Worm (Caenorhabditis elegans) whole organism, L4 larva: ENCODE results near the gene taf-10.

Experiments used
- F10B5.3 ChIP-seq: sonication (generic microtip); optimal IDR thresholded peaks from 2 replicates; lab custom pipeline; 2016; ENCODE audit warnings: mild to moderate bottlenecking, missing genetic modification characterization, missing compliant biosample characterization
- F26F4.8 ChIP-seq: fragments of 200-800 bp; sonication (Bioruptor generic); conservative IDR thresholded peaks from 2 replicates; pipeline ENCODE4 v1.3.6; 2022; ENCODE audit warnings: missing genetic modification characterization, missing compliant biosample characterization
- F44E2.7 ChIP-seq: fragments of 200-800 bp; sonication (Bioruptor generic); IDR thresholded peaks from 2 replicates; pipeline ENCODE4 v2.1.2; 2022; ENCODE audit warnings: missing genetic modification characterization, missing compliant biosample characterization
- R02D3.7 ChIP-seq: fragments of 150-350 bp; sonication (generic microtip); optimal IDR thresholded peaks from 3 replicates; lab custom pipeline; 2014; ENCODE audit warnings: missing biosample characterization, missing genetic modification characterization
- T26A8.4 ChIP-seq: fragments of 200-800 bp; sonication (Bioruptor generic); IDR thresholded peaks from 2 replicates; pipeline ENCODE4 v1.3.6; 2022; ENCODE audit warnings: missing genetic modification characterization, missing compliant biosample characterization
- Y75B8A.6 ChIP-seq: fragments of 200-800 bp; sonication (Bioruptor generic); IDR thresholded peaks from 2 replicates; pipeline ENCODE4 v1.3.6; 2022; ENCODE audit warnings: missing genetic modification reagents, missing genetic modification characterization, missing compliant biosample characterization
- aha-1 ChIP-seq: fragments of 150-350 bp; peaks from one replicate; lab custom pipeline; 2014; ENCODE audit warnings: missing biosample characterization, missing genetic modification characterization
- ama-1 ChIP-seq: fragments of 150-350 bp; optimal IDR thresholded peaks from 2 replicates; lab custom pipeline; 2014; ENCODE audit warnings: inconsistent platforms, mixed read lengths
- arid-1 ChIP-seq: fragments of 200-800 bp; sonication (Bioruptor generic); conservative IDR thresholded peaks from 2 replicates; pipeline ENCODE4 v1.3.6; 2022; ENCODE audit warnings: missing genetic modification reagents, missing genetic modification characterization, missing compliant biosample characterization
- ceh-44 ChIP-seq: fragments of 200-800 bp; sonication (Bioruptor generic); IDR thresholded peaks from 2 replicates; pipeline ENCODE4 v1.3.6; 2022; ENCODE audit warnings: missing genetic modification reagents, missing genetic modification characterization, missing compliant biosample characterization
- ceh-62 ChIP-seq: sonication (generic microtip); optimal IDR thresholded peaks from 2 replicates; lab custom pipeline; 2017; ENCODE audit warnings: missing biosample characterization, missing genetic modification characterization
- daf-16 ChIP-seq, 3 experiments: sonication (generic microtip); optimal IDR thresholded peaks; 2 replicates each; lab custom pipeline; 2016 to 2017; ENCODE audit warnings: missing genetic modification characterization in 3 of 3, missing genetic modification reagents in 3 of 3, mild to moderate bottlenecking in 2 of 3, missing compliant biosample characterization in 2 of 3, missing biosample characterization in 1 of 3, moderate library complexity in 1 of 3
- daf-19 ChIP-seq: fragments of 200-800 bp; sonication (Bioruptor generic); conservative IDR thresholded peaks from 2 replicates; pipeline ENCODE4 v1.3.6; 2022; ENCODE audit warnings: missing genetic modification characterization, missing compliant biosample characterization
- dve-1 ChIP-seq: sonication (generic microtip); optimal IDR thresholded peaks from 2 replicates; lab custom pipeline; 2017; ENCODE audit warnings: antibody characterized with exemption, mild to moderate bottlenecking, missing genetic modification characterization, missing compliant biosample characterization; ENCODE audit not compliant: insufficient read depth
- egl-43 ChIP-seq: fragments of 200-800 bp; sonication (Bioruptor generic); IDR thresholded peaks from 2 replicates; pipeline ENCODE4 v1.3.6; 2022; ENCODE audit warnings: missing genetic modification reagents, missing genetic modification characterization, missing compliant biosample characterization
- fkh-10 ChIP-seq: fragments of 150-350 bp; optimal IDR thresholded peaks from 2 replicates; lab custom pipeline; 2014; ENCODE audit warnings: missing biosample characterization, missing genetic modification reagents, missing genetic modification characterization
- fos-1 ChIP-seq: fragments of 150-350 bp; optimal IDR thresholded peaks from 2 replicates; lab custom pipeline; 2014; ENCODE audit warnings: missing biosample characterization, missing genetic modification characterization
- hlh-11 ChIP-seq: fragments of 200-800 bp; sonication (Bioruptor generic); optimal IDR thresholded peaks from 2 replicates; lab custom pipeline; 2018; ENCODE audit warnings: mild to moderate bottlenecking, missing genetic modification characterization, missing compliant biosample characterization
- hlh-30 ChIP-seq: sonication (generic microtip); optimal IDR thresholded peaks from 2 replicates; lab custom pipeline; 2017; ENCODE audit warnings: antibody characterized with exemption, mild to moderate bottlenecking, missing genetic modification characterization, missing compliant biosample characterization; ENCODE audit not compliant: insufficient read depth
- lin-29 ChIP-seq: fragments of 200-800 bp; sonication (Bioruptor generic); IDR thresholded peaks from 2 replicates; pipeline ENCODE4 v1.3.6; 2022; ENCODE audit warnings: missing genetic modification reagents, missing genetic modification characterization, missing compliant biosample characterization
- madf-5 ChIP-seq, 2 experiments: fragments of 200-800 bp; sonication (Bioruptor generic); IDR thresholded peaks; 2 replicates each; pipeline ENCODE4 v1.3.6; 2022; ENCODE audit warnings: missing compliant biosample characterization in 2 of 2, missing genetic modification characterization in 2 of 2
- madf-9 ChIP-seq: fragments of 200-800 bp; sonication (Bioruptor generic); conservative IDR thresholded peaks from 2 replicates; pipeline ENCODE4 v1.3.6; 2022; ENCODE audit warnings: missing genetic modification reagents, missing genetic modification characterization, missing compliant biosample characterization
- mep-1 ChIP-seq: fragments of 150-350 bp; sonication (generic microtip); optimal IDR thresholded peaks from 3 replicates; lab custom pipeline; 2014; ENCODE audit warnings: missing biosample characterization, missing genetic modification characterization
- mes-2 ChIP-seq: sonication (generic microtip); optimal IDR thresholded peaks from 2 replicates; lab custom pipeline; 2016; ENCODE audit warnings: missing genotype, mild to moderate bottlenecking, missing genetic modification characterization, missing compliant biosample characterization; ENCODE audit not compliant: poor library complexity, severe bottlenecking
- nhr-102 ChIP-seq: sonication (generic microtip); optimal IDR thresholded peaks from 2 replicates; lab custom pipeline; 2016; ENCODE audit warnings: mild to moderate bottlenecking, missing genetic modification characterization, moderate library complexity, missing compliant biosample characterization
- nhr-111 ChIP-seq: fragments of 200-800 bp; sonication (Bioruptor generic); optimal IDR thresholded peaks from 2 replicates; lab custom pipeline; 2018; ENCODE audit warnings: mild to moderate bottlenecking, missing genetic modification characterization, missing compliant biosample characterization
- nhr-25 ChIP-seq: sonication (generic microtip); optimal IDR thresholded peaks from 2 replicates; lab custom pipeline; 2017; ENCODE audit warnings: missing genetic modification characterization, mild to moderate bottlenecking, missing compliant biosample characterization, antibody characterized with exemption, moderate library complexity, borderline replicate concordance; ENCODE audit not compliant: insufficient read depth
- nhr-28 ChIP-seq: fragments of 150-350 bp; optimal IDR thresholded peaks from 2 replicates; lab custom pipeline; 2014; ENCODE audit warnings: missing biosample characterization, missing genetic modification characterization
- nhr-42 ChIP-seq: fragments of 200-800 bp; sonication (Bioruptor generic); IDR thresholded peaks from 2 replicates; pipeline ENCODE4 v1.3.6; 2022; ENCODE audit warnings: missing genetic modification characterization, missing compliant biosample characterization
- nhr-48 ChIP-seq: sonication (generic microtip); optimal IDR thresholded peaks from 2 replicates; lab custom pipeline; 2016; ENCODE audit warnings: mild to moderate bottlenecking, missing genetic modification characterization, missing compliant biosample characterization
- pqm-1 ChIP-seq: sonication (generic microtip); optimal IDR thresholded peaks from 2 replicates; lab custom pipeline; 2017; ENCODE audit warnings: missing biosample characterization, missing genetic modification characterization
- rbr-2 ChIP-seq: sonication (generic microtip); optimal IDR thresholded peaks from 2 replicates; lab custom pipeline; 2016; ENCODE audit warnings: missing genotype, missing genetic modification characterization, missing compliant biosample characterization
- snpc-1.2 ChIP-seq: fragments of 200-800 bp; sonication (Bioruptor generic); IDR thresholded peaks from 2 replicates; pipeline ENCODE4 v1.3.6; 2022; ENCODE audit warnings: missing genetic modification reagents, missing genetic modification characterization, missing compliant biosample characterization
- snpc-4 ChIP-seq: fragments of 150-350 bp; optimal IDR thresholded peaks from 2 replicates; lab custom pipeline; 2014; ENCODE audit warnings: missing biosample characterization, missing genetic modification characterization
- spr-1 ChIP-seq: sonication (generic microtip); optimal IDR thresholded peaks from 2 replicates; lab custom pipeline; 2016; ENCODE audit warnings: mild to moderate bottlenecking, missing genetic modification characterization, missing compliant biosample characterization
- unc-39 ChIP-seq: sonication (generic microtip); optimal IDR thresholded peaks from 2 replicates; lab custom pipeline; 2017; ENCODE audit warnings: missing biosample characterization, missing genetic modification characterization
- unc-62 ChIP-seq, 3 experiments: fragments of 150-350 bp in 1 of 3; sonication (generic microtip); optimal IDR thresholded peaks in 2 of 3; peaks in 1 of 3; 1 replicate in 1 of 3; 2 replicates in 2 of 3; lab custom pipeline; 2014 to 2017; ENCODE audit warnings: missing biosample characterization in 3 of 3, missing genetic modification characterization in 3 of 3, missing genetic modification reagents in 3 of 3, missing genotype in 1 of 3
- zfp-3 ChIP-seq: fragments of 200-800 bp; sonication (Bioruptor generic); conservative IDR thresholded peaks from 2 replicates; pipeline ENCODE4 v1.3.6; 2022; ENCODE audit warnings: missing genetic modification reagents, missing genetic modification characterization, missing compliant biosample characterization
- ztf-11 ChIP-seq: fragments of 150-350 bp; optimal IDR thresholded peaks from 2 replicates; lab custom pipeline; 2014; ENCODE audit warnings: missing biosample characterization, missing genetic modification characterization
- ztf-7 ChIP-seq: fragments of 150-350 bp; optimal IDR thresholded peaks from 2 replicates; lab custom pipeline; 2014; ENCODE audit warnings: missing biosample characterization, missing genetic modification characterization

The taf-10 gene

ce11 chrV:4637153-4637552 lies 49.8 kb upstream of the taf-10 start:
- no peak for TF ChIP-seq Y75B8A.6 (GFP tag; lab: Robert Waterston, UW)
- no peak for TF ChIP-seq pqm-1 (tag; lab: Kevin White, UChicago)
- TF ChIP-seq madf-9 (GFP tag; lab: Robert Waterston, UW), result no peak
- no peak for TF ChIP-seq F10B5.3 (tag; lab: Kevin White, UChicago)
- no peak for TF ChIP-seq ztf-11
- no peak for TF ChIP-seq ceh-62
- TF ChIP-seq, all 104 proteins: peak for 0

ce11 chrV:4640501-4641150 lies 46.3 kb upstream of the taf-10 start:
- TF ChIP-seq nhr-42 (GFP tag; lab: Robert Waterston, UW) (no peak), daf-16 (GFP tag; optimal IDR thresholded peaks at IDR 0.05; lab: Kevin White, UChicago) (no peak), daf-16 (tag; optimal IDR thresholded peaks at IDR 0.05; lab: Kevin White, UChicago) (peak; percentile 69), zfp-3 (no peak), rbr-2 (no peak), mep-1 (tag; lab: Kevin White, UChicago) (peak; percentile 23), pqm-1 (tag; lab: Kevin White, UChicago) (peak; percentile 49), hlh-30 (peak; percentile 58), dve-1 (tag; lab: Kevin White, UChicago) (peak; percentile 64), nhr-28 (tag; lab: Kevin White, UChicago) (peak; percentile 63), fkh-10 (GFP tag; lab: Kevin White, UChicago) (no peak), hlh-11 (tag; lab: Kevin White, UChicago) (peak; percentile 14)

ce11 chrV:4642691-4643090 lies 44.2 kb upstream of the taf-10 start, which contains the start of gene soc-1:
Gene soc-1, plus strand, starts transcription at chrV:4642952.
- TF ChIP-seq unc-39 (tag; lab: Kevin White, UChicago) (no peak), lin-29 (no peak), daf-19 (GFP tag; lab: Robert Waterston, UW) (no peak), dve-1 (tag; lab: Kevin White, UChicago) (peak; percentile 8), snpc-4 (tag; lab: Kevin White, UChicago) (no peak), ztf-7 (tag; lab: Kevin White, UChicago) (peak; percentile 76), fos-1 (tag; lab: Kevin White, UChicago) (no peak), nhr-111 (GFP tag; lab: Kevin White, UChicago) (no peak)

ce11 chrV:4647279-4647819 lies 39.6 kb upstream of the taf-10 start:
- no peak for TF ChIP-seq unc-62 (GFP tag; optimal IDR thresholded peaks at IDR 0.05 in 1 of 2; lab: Kevin White, UChicago)
- no peak for TF ChIP-seq unc-62 (tag; optimal IDR thresholded peaks at IDR 0.05; lab: Kevin White, UChicago)
- no peak for TF ChIP-seq nhr-25 (tag; lab: Kevin White, UChicago)
- TF ChIP-seq snpc-1.2, result peak; percentile 12; the same call in 1 of the 2 replicates
- TF ChIP-seq madf-5 (GFP tag; IDR thresholded peaks at IDR 0.05; lab: Robert Waterston, UW), result no peak
- TF ChIP-seq arid-1 (GFP tag; lab: Robert Waterston, UW), result no peak
- TF ChIP-seq nhr-48, result peak; percentile 38
- peak; percentile 82; the same call in 1 of the 2 replicates for TF ChIP-seq T26A8.4 (GFP tag; lab: Robert Waterston, UW)
- TF ChIP-seq F26F4.8 (GFP tag; lab: Robert Waterston, UW), result no peak
- no peak for TF ChIP-seq ceh-44 (GFP tag; lab: Robert Waterston, UW)
- no peak for TF ChIP-seq R02D3.7 (tag; lab: Kevin White, UChicago)
- no peak for TF ChIP-seq F44E2.7
- peak; percentile 30 for TF ChIP-seq nhr-102 (tag; lab: Kevin White, UChicago)
- peak; percentile 28 for TF ChIP-seq spr-1 (tag; lab: Kevin White, UChicago)
- peak; percentile 91 for TF ChIP-seq ama-1 (lab: Kevin White, UChicago)
- no peak for TF ChIP-seq mep-1 (tag; lab: Kevin White, UChicago)
- no peak for TF ChIP-seq egl-43 (GFP tag; lab: Robert Waterston, UW)
- peak; percentile 40 for TF ChIP-seq mes-2 (tag; lab: Kevin White, UChicago)
- no peak for TF ChIP-seq aha-1
- no peak for TF ChIP-seq nhr-42 (GFP tag; lab: Robert Waterston, UW)
